Worm (Caenorhabditis elegans): ENCODE measurements around the gene K09H11.11.

DNA sequence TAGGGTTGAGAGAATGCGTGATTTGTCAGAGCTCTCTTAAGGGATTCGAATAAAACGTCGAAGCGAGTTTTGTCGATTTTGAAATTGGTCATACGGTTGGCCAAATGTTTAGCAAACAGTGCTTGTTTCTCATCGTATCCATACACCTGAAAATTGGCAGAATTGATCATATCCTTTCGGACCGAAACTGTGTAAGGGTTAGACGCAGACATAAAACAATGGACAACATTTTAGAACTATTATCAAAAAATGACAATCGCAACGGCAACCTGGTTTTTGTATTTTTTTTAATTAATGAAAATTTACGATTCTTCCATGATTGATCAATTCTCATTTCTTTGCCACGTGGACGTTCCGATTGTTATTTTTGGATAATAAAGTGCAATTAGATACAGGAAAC is 19.1 kb upstream of the K09H11.11 start:
- TF ChIP-seq pha-4 (tag; optimal IDR thresholded peaks at IDR 0.05) = no peak
- no peak for TF ChIP-seq mls-2 (tag; optimal IDR thresholded peaks at IDR 0.05)
- TF ChIP-seq sem-2 (GFP tag; optimal IDR thresholded peaks at IDR 0.05) = no peak
- no peak for TF ChIP-seq ztf-11 (tag; optimal IDR thresholded peaks at IDR 0.05)
- no peak for TF ChIP-seq unc-120 (tag; optimal IDR thresholded peaks at IDR 0.05; ENCODE audit: poor library complexity, severe bottlenecking)
- no peak for TF ChIP-seq drap-1 (GFP tag; optimal IDR thresholded peaks at IDR 0.05)
- TF ChIP-seq unc-39 (tag; optimal IDR thresholded peaks at IDR 0.05) = no peak
- no peak for TF ChIP-seq ces-1 (GFP tag; optimal IDR thresholded peaks at IDR 0.05)

All from whole organism, mixed stage, embryonic.